Worm (Caenorhabditis elegans) whole organism, young adult: ENCODE data around the gene deb-1.

Experiments
- F10E7.11 ChIP-seq: sonication (generic microtip); optimal IDR thresholded peaks from 2 replicates; lab custom pipeline; 2017; ENCODE audit warnings: mild to moderate bottlenecking, missing genetic modification characterization, moderate library complexity, missing compliant biosample characterization
- F22D6.2 ChIP-seq: sonication (generic microtip); optimal IDR thresholded peaks from 2 replicates; lab custom pipeline; 2016; ENCODE audit warnings: mild to moderate bottlenecking, missing genetic modification characterization, missing compliant biosample characterization
- F23B12.7 ChIP-seq: sonication (generic microtip); optimal IDR thresholded peaks from 2 replicates; lab custom pipeline; 2017; ENCODE audit warnings: missing genetic modification characterization, mild to moderate bottlenecking, missing compliant biosample characterization, antibody characterized with exemption, moderate library complexity; ENCODE audit not compliant: insufficient read depth
- ama-1 ChIP-seq, 3 experiments: fragments of 150-350 bp in 1 of 3; sonication (generic microtip) in 2 of 3; optimal IDR thresholded peaks; 2 replicates each; lab custom pipeline; 2014 to 2018; ENCODE audit warnings: missing biosample characterization in 2 of 3, missing genetic modification characterization in 2 of 3, missing genetic modification reagents in 2 of 3
- aptf-2 ChIP-seq: fragments of 200-800 bp; sonication (Bioruptor generic); conservative IDR thresholded peaks from 2 replicates; pipeline ENCODE4 v1.3.6; 2022; ENCODE audit warnings: missing genetic modification reagents, missing genetic modification characterization, missing compliant biosample characterization
- ceh-40 ChIP-seq: fragments of 200-800 bp; sonication (Bioruptor generic); IDR thresholded peaks from 2 replicates; pipeline ENCODE4 v1.3.6; 2022; ENCODE audit warnings: missing genetic modification characterization, missing compliant biosample characterization
- dox-1 ChIP-seq: fragments of 200-800 bp; sonication (Bioruptor generic); IDR thresholded peaks from 2 replicates; pipeline ENCODE4 v1.3.6; 2022; ENCODE audit warnings: missing genetic modification reagents, missing genetic modification characterization, missing compliant biosample characterization
- pha-4 ChIP-seq: fragments of 150-350 bp; sonication (generic microtip); optimal IDR thresholded peaks from 2 replicates; lab custom pipeline; 2014; ENCODE audit warnings: missing biosample characterization, missing genetic modification reagents, missing genetic modification characterization
- sdz-38 ChIP-seq: sonication (generic microtip); optimal IDR thresholded peaks from 2 replicates; lab custom pipeline; 2016; ENCODE audit warnings: missing genotype, missing genetic modification characterization, missing compliant biosample characterization
- snpc-4 ChIP-seq, 5 experiments: fragments of 150-350 bp in 1 of 5; sonication (generic microtip) in 4 of 5; optimal IDR thresholded peaks; 2 replicates each; lab custom pipeline; 2014 to 2018; ENCODE audit warnings: missing genetic modification characterization in 5 of 5, missing biosample characterization in 3 of 5, antibody characterized with exemption in 2 of 5, mild to moderate bottlenecking in 2 of 5, missing compliant biosample characterization in 2 of 5, missing genotype in 2 of 5, moderate library complexity in 2 of 5, missing genetic modification reagents in 1 of 5
- unc-130 ChIP-seq: sonication (generic microtip); optimal IDR thresholded peaks from 2 replicates; lab custom pipeline; 2016; ENCODE audit warnings: missing genetic modification reagents, missing genetic modification characterization, missing compliant biosample characterization

DNA sequence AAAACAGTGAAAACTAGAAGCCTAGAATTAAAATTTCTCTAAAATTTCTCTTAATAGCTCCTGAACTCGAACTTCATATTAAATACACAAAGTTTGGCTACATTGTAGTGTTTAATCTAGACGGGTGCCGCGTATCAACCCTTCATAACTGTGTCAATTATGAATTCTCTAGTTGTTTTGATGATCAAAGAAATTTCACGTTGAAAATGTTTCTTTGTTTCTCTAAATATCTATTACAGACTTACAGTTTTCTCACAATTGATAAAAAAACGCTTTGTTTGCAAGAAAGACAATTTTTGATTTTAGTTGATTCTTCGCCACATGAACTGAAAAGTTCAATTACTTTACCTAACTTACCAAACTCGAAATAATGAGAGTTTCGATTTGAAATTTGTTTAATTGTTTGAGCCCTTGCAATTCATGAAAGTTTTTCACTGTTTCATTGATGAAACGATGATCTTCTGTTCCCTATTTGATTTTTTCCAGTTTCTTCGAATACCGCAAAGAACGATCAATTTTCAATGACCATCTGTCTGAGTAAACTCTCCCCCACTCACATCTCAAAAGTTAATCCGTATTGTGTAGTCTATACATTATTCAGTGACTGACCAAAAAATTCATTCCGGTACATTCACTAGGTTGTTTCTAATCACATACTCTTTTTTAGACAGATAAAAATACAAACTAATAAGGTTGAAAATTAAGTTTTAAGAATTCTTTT is 47.3 kb downstream of the deb-1 start:
- no peak for TF ChIP-seq snpc-4 (GFP tag; optimal IDR thresholded peaks at IDR 0.05; lab: Kevin White, UChicago)
- no peak for TF ChIP-seq snpc-4 (tag; optimal IDR thresholded peaks at IDR 0.05; lab: Kevin White, UChicago)
- TF ChIP-seq F10E7.11 (tag; lab: Kevin White, UChicago) = no peak
- TF ChIP-seq aptf-2 (GFP tag; lab: Robert Waterston, UW) = no peak
- TF ChIP-seq sdz-38 (tag; lab: Kevin White, UChicago) = no peak
- no peak for TF ChIP-seq ceh-40 (GFP tag; lab: Robert Waterston, UW)
- no peak for TF ChIP-seq ama-1 (optimal IDR thresholded peaks at IDR 0.05; lab: Kevin White, UChicago)
- TF ChIP-seq ama-1 (GFP tag; optimal IDR thresholded peaks at IDR 0.05; lab: Kevin White, UChicago) = no peak
- TF ChIP-seq unc-130 (GFP tag; lab: Kevin White, UChicago) = no peak
- TF ChIP-seq pha-4 (tag; lab: Kevin White, UChicago) = no peak
- no peak for TF ChIP-seq F23B12.7
- no peak for TF ChIP-seq F22D6.2 (tag; lab: Kevin White, UChicago)
- TF ChIP-seq dox-1 (GFP tag; lab: Robert Waterston, UW) = no peak
